Fruit fly (Drosophila melanogaster): ENCODE data around the gene CG8349.

The CG8349 gene

dm6 chr2L:8204996-8205567 lies 10.6 kb upstream of the CG8349 start, which contains the start of gene SLC5A11:
SLC5A11 (minus strand) TSS chr2L:8205132.
- TF ChIP-seq psq (optimal IDR thresholded peaks at IDR 0.05) (no peak), h (optimal IDR thresholded peaks at IDR 0.05) (no peak)

dm6 chr2L:8205871-8206270 lies 9.8 kb upstream of the CG8349 start, which contains the start of gene CG8419:
CG8419 (plus strand) TSS chr2L:8206171.
- no peak for TF ChIP-seq insv (optimal IDR thresholded peaks at IDR 0.05)
- TF ChIP-seq psq (optimal IDR thresholded peaks at IDR 0.05), result no peak
- TF ChIP-seq ttk (optimal IDR thresholded peaks at IDR 0.05), result no peak
- no peak for TF ChIP-seq Myc (optimal IDR thresholded peaks at IDR 0.05)
- TF ChIP-seq Sin3A (optimal IDR thresholded peaks at IDR 0.05), result no peak
- TF ChIP-seq h (optimal IDR thresholded peaks at IDR 0.05), result no peak

- TF ChIP-seq Myc (optimal IDR thresholded peaks at IDR 0.05) (no peak), insv (optimal IDR thresholded peaks at IDR 0.05) (no peak), h (optimal IDR thresholded peaks at IDR 0.05) (no peak), Sin3A (optimal IDR thresholded peaks at IDR 0.05) (no peak), psq (optimal IDR thresholded peaks at IDR 0.05) (no peak)
These were observed 6.4 kb upstream of the CG8349 start for dm6 chr2L:8209362-8209761.

- no peak for TF ChIP-seq insv (optimal IDR thresholded peaks at IDR 0.05)
- no peak for TF ChIP-seq Sin3A (optimal IDR thresholded peaks at IDR 0.05)
- no peak for TF ChIP-seq ttk (optimal IDR thresholded peaks at IDR 0.05)
- TF ChIP-seq Myc (optimal IDR thresholded peaks at IDR 0.05), result no peak
- TF ChIP-seq psq (optimal IDR thresholded peaks at IDR 0.05), result no peak
- no peak for TF ChIP-seq h (optimal IDR thresholded peaks at IDR 0.05)
These were observed 5.2 kb upstream of the CG8349 start for dm6 chr2L:8210468-8210867.

dm6 chr2L:8211070-8211469 lies 4.6 kb upstream of the CG8349 start, which contains the start of gene Ssb-c31a:
Ssb-c31a (plus strand) TSS chr2L:8211347.
- TF ChIP-seq insv (optimal IDR thresholded peaks at IDR 0.05) (no peak), Sin3A (optimal IDR thresholded peaks at IDR 0.05) (no peak), ttk (optimal IDR thresholded peaks at IDR 0.05) (no peak)

dm6 chr2L:8212666-8213270 lies 2.9 kb upstream of the CG8349 start, which contains the start of the genes CG8372 and CG8360:
CG8372 (minus strand) TSS chr2L:8212902.
CG8360 (plus strand) TSS chr2L:8212959.
- TF ChIP-seq Myc (optimal IDR thresholded peaks at IDR 0.05) (no peak), h (optimal IDR thresholded peaks at IDR 0.05) (no peak), Sin3A (optimal IDR thresholded peaks at IDR 0.05) (no peak), ttk (optimal IDR thresholded peaks at IDR 0.05) (no peak), psq (optimal IDR thresholded peaks at IDR 0.05) (no peak), insv (optimal IDR thresholded peaks at IDR 0.05) (no peak)

dm6 chr2L:8213987-8214386 lies 1.7 kb upstream of the CG8349 start, which contains the start of gene CG8353:
CG8353 (plus strand) TSS chr2L:8214045.
- TF ChIP-seq Myc (optimal IDR thresholded peaks at IDR 0.05), result no peak
- no peak for TF ChIP-seq insv (optimal IDR thresholded peaks at IDR 0.05)
- TF ChIP-seq ttk (optimal IDR thresholded peaks at IDR 0.05), result no peak
- no peak for TF ChIP-seq Sin3A (optimal IDR thresholded peaks at IDR 0.05)
- no peak for TF ChIP-seq psq (optimal IDR thresholded peaks at IDR 0.05)
- TF ChIP-seq h (optimal IDR thresholded peaks at IDR 0.05), result no peak

- TF ChIP-seq ttk (optimal IDR thresholded peaks at IDR 0.05) (no peak), psq (optimal IDR thresholded peaks at IDR 0.05) (no peak), insv (optimal IDR thresholded peaks at IDR 0.05) (no peak), h (optimal IDR thresholded peaks at IDR 0.05) (no peak), Myc (optimal IDR thresholded peaks at IDR 0.05) (no peak), Sin3A (optimal IDR thresholded peaks at IDR 0.05) (no peak)
These were observed 2.2 kb downstream of the CG8349 start, which contains the start of gene CG8292 for dm6 chr2L:8217917-8218316. CG8292 (minus strand) TSS chr2L:8218017.

- TF ChIP-seq Myc (optimal IDR thresholded peaks at IDR 0.05) (no peak), Sin3A (optimal IDR thresholded peaks at IDR 0.05) (no peak), insv (optimal IDR thresholded peaks at IDR 0.05) (no peak), psq (optimal IDR thresholded peaks at IDR 0.05) (no peak), h (optimal IDR thresholded peaks at IDR 0.05) (no peak), ttk (optimal IDR thresholded peaks at IDR 0.05) (no peak)
These were observed 4.7 kb downstream of the CG8349 start, which contains the start of gene Snx6 for dm6 chr2L:8220393-8220934. Snx6 (minus strand) TSS chr2L:8220741.

dm6 chr2L:8229134-8229533 lies 13.4 kb downstream of the CG8349 start:
- TF ChIP-seq psq (optimal IDR thresholded peaks at IDR 0.05) (no peak), Myc (optimal IDR thresholded peaks at IDR 0.05) (no peak), Sin3A (optimal IDR thresholded peaks at IDR 0.05) (no peak), h (optimal IDR thresholded peaks at IDR 0.05) (no peak), insv (optimal IDR thresholded peaks at IDR 0.05) (no peak), ttk (optimal IDR thresholded peaks at IDR 0.05) (no peak)

- no peak for TF ChIP-seq Sin3A (optimal IDR thresholded peaks at IDR 0.05)
- no peak for TF ChIP-seq insv (optimal IDR thresholded peaks at IDR 0.05)
- no peak for TF ChIP-seq h (optimal IDR thresholded peaks at IDR 0.05)
These were observed 13.9 kb downstream of the CG8349 start for dm6 chr2L:8229628-8230027.

dm6 chr2L:8230255-8230654 lies 14.5 kb downstream of the CG8349 start:
- TF ChIP-seq h (optimal IDR thresholded peaks at IDR 0.05) (no peak), Sin3A (optimal IDR thresholded peaks at IDR 0.05) (no peak), insv (optimal IDR thresholded peaks at IDR 0.05) (no peak), ttk (optimal IDR thresholded peaks at IDR 0.05) (no peak), Myc (optimal IDR thresholded peaks at IDR 0.05) (no peak), psq (optimal IDR thresholded peaks at IDR 0.05) (no peak)

Data from Kc167 (cell line).